Worm (Caenorhabditis elegans) whole organism, L3 larva: ENCODE data around the gene dhs-20.

Source experiments
- R02D3.7 ChIP-seq: fragments of 150-350 bp; optimal IDR thresholded peaks from 2 replicates; lab custom pipeline; 2014; ENCODE audit warnings: missing biosample characterization, missing genetic modification characterization
- ZK546.5 ChIP-seq: sonication (generic microtip); optimal IDR thresholded peaks from 2 replicates; lab custom pipeline; 2017; ENCODE audit warnings: missing biosample characterization, missing genetic modification characterization
- aly-2 ChIP-seq: fragments of 150-350 bp; optimal IDR thresholded peaks from 2 replicates; lab custom pipeline; 2014; ENCODE audit warnings: missing biosample characterization, missing genetic modification characterization
- ama-1 ChIP-seq: fragments of 150-350 bp; optimal IDR thresholded peaks from 2 replicates; lab custom pipeline; 2018
- ceh-16 ChIP-seq: sonication (generic microtip); optimal IDR thresholded peaks from 2 replicates; lab custom pipeline; 2017; ENCODE audit warnings: missing biosample characterization, missing genetic modification characterization
- ceh-28 ChIP-seq: fragments of 150-350 bp; optimal IDR thresholded peaks from 2 replicates; lab custom pipeline; 2014; ENCODE audit warnings: missing biosample characterization, missing genetic modification reagents, missing genetic modification characterization
- ceh-9 ChIP-seq: sonication (generic microtip); optimal IDR thresholded peaks from 2 replicates; lab custom pipeline; 2018; ENCODE audit warnings: missing biosample characterization, missing genetic modification characterization
- daf-12 ChIP-seq: fragments of 150-350 bp; optimal IDR thresholded peaks from 2 replicates; lab custom pipeline; 2014; ENCODE audit warnings: missing biosample characterization, missing genetic modification reagents, missing genetic modification characterization
- egl-27 ChIP-seq: sonication (generic microtip); optimal IDR thresholded peaks from 4 replicates; lab custom pipeline; 2017; ENCODE audit warnings: missing biosample characterization, missing genetic modification reagents, missing genetic modification characterization
- egl-5 ChIP-seq: fragments of 150-350 bp; optimal IDR thresholded peaks from 2 replicates; lab custom pipeline; 2017; ENCODE audit warnings: missing biosample characterization, missing genetic modification reagents, missing genetic modification characterization, inconsistent platforms
- elt-1 ChIP-seq: fragments of 150-350 bp; optimal IDR thresholded peaks from 2 replicates; lab custom pipeline; 2014; ENCODE audit warnings: missing biosample characterization, missing genetic modification characterization
- elt-2 ChIP-seq: sonication (generic microtip); optimal IDR thresholded peaks from 2 replicates; lab custom pipeline; 2016; ENCODE audit warnings: missing genetic modification reagents, mild to moderate bottlenecking, missing genetic modification characterization, missing compliant biosample characterization
- elt-3 ChIP-seq, 3 experiments: fragments of 150-350 bp in 1 of 3; sonication (generic microtip) in 2 of 3; optimal IDR thresholded peaks; 2 replicates in 2 of 3; 4 replicates in 1 of 3; lab custom pipeline; 2014 to 2017; ENCODE audit warnings: missing biosample characterization in 3 of 3, missing genetic modification characterization in 3 of 3
- eor-1 ChIP-seq, 2 experiments: fragments of 150-350 bp; optimal IDR thresholded peaks; 2 replicates each; lab custom pipeline; 2014 to 2018; ENCODE audit warnings: missing biosample characterization in 2 of 2, missing genetic modification characterization in 2 of 2
- fkh-10 ChIP-seq: sonication (generic microtip); optimal IDR thresholded peaks from 2 replicates; lab custom pipeline; 2017; ENCODE audit warnings: missing biosample characterization, missing genetic modification reagents, missing genetic modification characterization
- fkh-2 ChIP-seq: fragments of 150-350 bp; optimal IDR thresholded peaks from 2 replicates; lab custom pipeline; 2014; ENCODE audit warnings: missing biosample characterization, missing genetic modification reagents, missing genetic modification characterization
- fos-1 ChIP-seq: fragments of 150-350 bp; optimal IDR thresholded peaks from 2 replicates; lab custom pipeline; 2014; ENCODE audit warnings: missing biosample characterization, missing genetic modification characterization
- hmg-11 ChIP-seq: sonication (generic microtip); optimal IDR thresholded peaks from 2 replicates; lab custom pipeline; 2016; ENCODE audit warnings: missing genetic modification characterization, missing compliant biosample characterization
- jun-1 ChIP-seq: fragments of 150-350 bp; optimal IDR thresholded peaks from 2 replicates; lab custom pipeline; 2014; ENCODE audit warnings: missing biosample characterization, missing genetic modification reagents, missing genetic modification characterization
- lin-15B ChIP-seq: fragments of 150-350 bp; optimal IDR thresholded peaks from 2 replicates; lab custom pipeline; 2014; ENCODE audit warnings: missing biosample characterization, missing genetic modification characterization
- lin-39 ChIP-seq: fragments of 150-350 bp; optimal IDR thresholded peaks from 2 replicates; lab custom pipeline; 2018; ENCODE audit warnings: missing biosample characterization, missing genetic modification reagents, missing genetic modification characterization
- lsy-12 ChIP-seq: sonication (generic microtip); optimal IDR thresholded peaks from 2 replicates; lab custom pipeline; 2016; ENCODE audit warnings: mild to moderate bottlenecking, missing genetic modification characterization, missing compliant biosample characterization
- mdl-1 ChIP-seq: fragments of 150-350 bp; optimal IDR thresholded peaks from 2 replicates; lab custom pipeline; 2014; ENCODE audit warnings: missing biosample characterization, missing genetic modification characterization
- mml-1 ChIP-seq: fragments of 150-350 bp; sonication (generic microtip); optimal IDR thresholded peaks from 3 replicates; lab custom pipeline; 2014; ENCODE audit warnings: missing biosample characterization, missing genetic modification characterization
- nfya-1 ChIP-seq: sonication (generic microtip); optimal IDR thresholded peaks from 2 replicates; lab custom pipeline; 2017; ENCODE audit warnings: missing genetic modification characterization, mild to moderate bottlenecking, missing compliant biosample characterization, antibody characterized with exemption, moderate library complexity; ENCODE audit not compliant: insufficient read depth
- nhr-11 ChIP-seq: fragments of 150-350 bp; optimal IDR thresholded peaks from 2 replicates; lab custom pipeline; 2014; ENCODE audit warnings: missing biosample characterization, missing genetic modification characterization
- nhr-12 ChIP-seq: fragments of 150-350 bp; optimal IDR thresholded peaks from 2 replicates; lab custom pipeline; 2014; ENCODE audit warnings: missing biosample characterization, missing genetic modification characterization
- nhr-23 ChIP-seq: fragments of 150-350 bp; optimal IDR thresholded peaks from 2 replicates; lab custom pipeline; 2014; ENCODE audit warnings: missing biosample characterization, missing genetic modification reagents, missing genetic modification characterization
- nhr-237 ChIP-seq: fragments of 150-350 bp; optimal IDR thresholded peaks from 2 replicates; lab custom pipeline; 2014; ENCODE audit warnings: missing biosample characterization, missing genetic modification characterization
- nhr-25 ChIP-seq: sonication (generic microtip); optimal IDR thresholded peaks from 2 replicates; lab custom pipeline; 2017; ENCODE audit warnings: missing biosample characterization, missing genetic modification characterization
- nhr-28 ChIP-seq: fragments of 150-350 bp; optimal IDR thresholded peaks from 2 replicates; lab custom pipeline; 2014; ENCODE audit warnings: missing biosample characterization, missing genetic modification characterization
- nhr-43 ChIP-seq: sonication (generic microtip); optimal IDR thresholded peaks from 2 replicates; lab custom pipeline; 2016; ENCODE audit warnings: mild to moderate bottlenecking, missing genetic modification characterization, missing compliant biosample characterization; ENCODE audit not compliant: poor library complexity, severe bottlenecking
- nhr-67 ChIP-seq: fragments of 150-350 bp; optimal IDR thresholded peaks from 2 replicates; lab custom pipeline; 2014; ENCODE audit warnings: missing biosample characterization, missing genetic modification characterization
- nhr-76 ChIP-seq: fragments of 150-350 bp; sonication (generic microtip); optimal IDR thresholded peaks from 5 replicates; lab custom pipeline; 2014; ENCODE audit warnings: missing biosample characterization, missing genetic modification characterization
- nhr-77 ChIP-seq: fragments of 150-350 bp; optimal IDR thresholded peaks from 2 replicates; lab custom pipeline; 2014; ENCODE audit warnings: missing biosample characterization, missing genetic modification characterization
- pha-4 ChIP-seq: fragments of 150-350 bp; optimal IDR thresholded peaks from 2 replicates; lab custom pipeline; 2014; ENCODE audit warnings: missing biosample characterization, missing genetic modification reagents, missing genetic modification characterization
- pqm-1 ChIP-seq: fragments of 150-350 bp; optimal IDR thresholded peaks from 2 replicates; lab custom pipeline; 2017; ENCODE audit warnings: missing biosample characterization, missing genetic modification characterization, inconsistent platforms
- sea-2 ChIP-seq: fragments of 150-350 bp; sonication (generic microtip); optimal IDR thresholded peaks from 4 replicates; lab custom pipeline; 2014; ENCODE audit warnings: missing biosample characterization, missing genetic modification reagents, missing genetic modification characterization
- skn-1 ChIP-seq: fragments of 150-350 bp; optimal IDR thresholded peaks from 2 replicates; lab custom pipeline; 2014; ENCODE audit warnings: missing biosample characterization, missing genetic modification characterization
- snpc-4 ChIP-seq: fragments of 150-350 bp; optimal IDR thresholded peaks from 2 replicates; lab custom pipeline; 2014; ENCODE audit warnings: missing biosample characterization, missing genetic modification characterization
- tbx-2 ChIP-seq: sonication (generic microtip); optimal IDR thresholded peaks from 2 replicates; lab custom pipeline; 2016; ENCODE audit warnings: mild to moderate bottlenecking, missing genetic modification characterization, missing compliant biosample characterization
- unc-62 ChIP-seq: fragments of 150-350 bp; sonication (generic microtip); optimal IDR thresholded peaks from 4 replicates; lab custom pipeline; 2014; ENCODE audit warnings: missing biosample characterization, missing genetic modification reagents, missing genetic modification characterization
- zag-1 ChIP-seq: fragments of 150-350 bp; optimal IDR thresholded peaks from 2 replicates; lab custom pipeline; 2014; ENCODE audit warnings: missing biosample characterization, missing genetic modification characterization
- ztf-11 ChIP-seq: fragments of 150-350 bp; optimal IDR thresholded peaks from 2 replicates; lab custom pipeline; 2014; ENCODE audit warnings: missing biosample characterization, missing genetic modification characterization
- ztf-4 ChIP-seq: fragments of 150-350 bp; optimal IDR thresholded peaks from 2 replicates; lab custom pipeline; 2014; ENCODE audit warnings: missing biosample characterization, missing genetic modification characterization

Gene dhs-20

ce11 chrV:11614805-11615497, 10.6 kb upstream of the dhs-20 start:
- no peak for TF ChIP-seq ama-1 (lab: Kevin White, UChicago)
- no peak for TF ChIP-seq nhr-28 (tag; lab: Kevin White, UChicago)
- TF ChIP-seq mdl-1 (tag; lab: Kevin White, UChicago) = no peak
- no peak for TF ChIP-seq skn-1 (tag; lab: Kevin White, UChicago)
- TF ChIP-seq fkh-2 (tag; lab: Kevin White, UChicago) = no peak
- peak; percentile 36 for TF ChIP-seq pqm-1 (tag; lab: Kevin White, UChicago)
- peak; percentile 65 for TF ChIP-seq elt-2 (tag; lab: Kevin White, UChicago)
- TF ChIP-seq nhr-77 = no peak
- no peak for TF ChIP-seq hmg-11
- no peak for TF ChIP-seq nhr-67 (tag; lab: Kevin White, UChicago)
- TF ChIP-seq tbx-2 (tag; lab: Kevin White, UChicago) = no peak
- no peak for TF ChIP-seq nhr-76 (tag; lab: Kevin White, UChicago)
- peak; percentile 30 for TF ChIP-seq R02D3.7 (tag; lab: Kevin White, UChicago)
- no peak for TF ChIP-seq zag-1
- no peak for TF ChIP-seq ceh-16 (tag; lab: Kevin White, UChicago)
- TF ChIP-seq fkh-10 (GFP tag; lab: Kevin White, UChicago) = no peak
- no peak for TF ChIP-seq egl-27 (tag; lab: Kevin White, UChicago)
- no peak for TF ChIP-seq egl-5 (tag; lab: Kevin White, UChicago)
- TF ChIP-seq snpc-4 (tag; lab: Kevin White, UChicago) = no peak
- no peak for TF ChIP-seq ztf-11 (tag; lab: Kevin White, UChicago)
- TF ChIP-seq eor-1 (tag; optimal IDR thresholded peaks at IDR 0.05; lab: Kevin White, UChicago) = no peak
- no peak for TF ChIP-seq aly-2 (tag; lab: Kevin White, UChicago)
- no peak for TF ChIP-seq lsy-12 (tag; lab: Kevin White, UChicago)
- no peak for TF ChIP-seq lin-39
- peak; percentile 93 for TF ChIP-seq nhr-25 (tag; lab: Kevin White, UChicago)
- TF ChIP-seq jun-1 (tag; lab: Kevin White, UChicago) = no peak
- TF ChIP-seq nhr-43 (tag; lab: Kevin White, UChicago) = peak; percentile 32
- TF ChIP-seq nhr-11 (tag; lab: Kevin White, UChicago) = no peak
- TF ChIP-seq elt-1 (tag; lab: Kevin White, UChicago) = peak; percentile 97
- no peak for TF ChIP-seq ZK546.5 (tag; lab: Kevin White, UChicago)
- TF ChIP-seq daf-12 (tag; lab: Kevin White, UChicago) = no peak
- TF ChIP-seq elt-3 (tag; optimal IDR thresholded peaks at IDR 0.05; lab: Kevin White, UChicago) = peak in 2 of 3 experiments; percentile 90 to 97
- no peak for TF ChIP-seq nhr-12 (tag; lab: Kevin White, UChicago)
- TF ChIP-seq fos-1 (tag; lab: Kevin White, UChicago) = no peak
- no peak for TF ChIP-seq nhr-237
- TF ChIP-seq ceh-28 = peak; percentile 28
- no peak for TF ChIP-seq unc-62 (GFP tag; lab: Kevin White, UChicago)
- no peak for TF ChIP-seq ztf-4 (tag; lab: Kevin White, UChicago)
- TF ChIP-seq nhr-23 (tag; lab: Kevin White, UChicago) = peak; percentile 80
- no peak for TF ChIP-seq ceh-9 (tag; lab: Kevin White, UChicago)
- TF ChIP-seq pha-4 = no peak

- peak; percentile 74 for TF ChIP-seq pha-4
- no peak for TF ChIP-seq lin-39
Measured at ce11 chrV:11613007-11613406, 8.6 kb upstream of the dhs-20 start, which contains the start of gene tag-290. tag-290 (plus strand) TSS chrV:11613307.

- no peak for TF ChIP-seq ztf-4 (tag; lab: Kevin White, UChicago)
- peak; percentile 73 for TF ChIP-seq nhr-23 (tag; lab: Kevin White, UChicago)
- TF ChIP-seq fkh-2 (tag; lab: Kevin White, UChicago) = no peak
- TF ChIP-seq jun-1 (tag; lab: Kevin White, UChicago) = peak; percentile 5
- no peak for TF ChIP-seq pqm-1 (tag; lab: Kevin White, UChicago)
- TF ChIP-seq zag-1 = no peak
- no peak for TF ChIP-seq ceh-9 (tag; lab: Kevin White, UChicago)
- peak; percentile 40 for TF ChIP-seq ceh-28
- TF ChIP-seq ama-1 (lab: Kevin White, UChicago) = no peak
- peak; percentile 59 for TF ChIP-seq nhr-76 (tag; lab: Kevin White, UChicago)
- no peak for TF ChIP-seq pha-4
- peak; percentile 47 for TF ChIP-seq lsy-12 (tag; lab: Kevin White, UChicago)
- TF ChIP-seq daf-12 (tag; lab: Kevin White, UChicago) = no peak
- TF ChIP-seq unc-62 (GFP tag; lab: Kevin White, UChicago) = no peak
- TF ChIP-seq nhr-11 (tag; lab: Kevin White, UChicago) = no peak
- peak; percentile 29 for TF ChIP-seq ztf-11 (tag; lab: Kevin White, UChicago)
- peak; percentile 64 for TF ChIP-seq lin-15B
- TF ChIP-seq mml-1 (tag; lab: Kevin White, UChicago) = no peak
- peak; percentile 59 for TF ChIP-seq elt-2 (tag; lab: Kevin White, UChicago)
- TF ChIP-seq egl-27 (tag; lab: Kevin White, UChicago) = no peak
- no peak for TF ChIP-seq ceh-16 (tag; lab: Kevin White, UChicago)
- no peak for TF ChIP-seq mdl-1 (tag; lab: Kevin White, UChicago)
- TF ChIP-seq ZK546.5 (tag; lab: Kevin White, UChicago) = no peak
- peak; percentile 81 for TF ChIP-seq nhr-43 (tag; lab: Kevin White, UChicago)
- peak; percentile 54 for TF ChIP-seq lin-39
- no peak for TF ChIP-seq sea-2
- TF ChIP-seq nhr-25 (tag; lab: Kevin White, UChicago) = peak; percentile 56
- no peak for TF ChIP-seq skn-1 (tag; lab: Kevin White, UChicago)
- TF ChIP-seq aly-2 (tag; lab: Kevin White, UChicago) = no peak
- TF ChIP-seq nfya-1 (tag; lab: Kevin White, UChicago) = peak; percentile 65
- no peak for TF ChIP-seq eor-1 (tag; optimal IDR thresholded peaks at IDR 0.05; lab: Kevin White, UChicago)
Measured at ce11 chrV:11610481-11610880, 6.1 kb upstream of the dhs-20 start, which contains the start of gene sas-5. sas-5 (plus strand) TSS chrV:11610737.
